Fruit fly (Drosophila melanogaster) whole organism: ENCODE results near the gene CG13893.

Experiments
- CG8478 ChIP-seq: fragments of >200 bp; optimal IDR thresholded peaks from 2 replicates; lab custom pipeline; 2018; ENCODE audit warnings: inconsistent platforms
- Dll ChIP-seq: fragments of >200 bp; optimal IDR thresholded peaks from 2 replicates; lab custom pipeline; 2017
- EcR ChIP-seq, 2 experiments: fragments of >200 bp; optimal IDR thresholded peaks; 2 replicates each; lab custom pipeline; 2017; ENCODE audit warnings: missing biosample characterization in 2 of 2, missing genetic modification characterization in 2 of 2, missing genetic modification reagents in 2 of 2
- pan ChIP-seq: fragments of >200 bp; optimal IDR thresholded peaks from 2 replicates; lab custom pipeline; 2017
- psq ChIP-seq: fragments of >200 bp; optimal IDR thresholded peaks from 2 replicates; lab custom pipeline; 2017
- usp ChIP-seq: fragments of >200 bp; optimal IDR thresholded peaks from 2 replicates; lab custom pipeline; 2017; ENCODE audit warnings: missing biosample characterization, missing genetic modification characterization, mixed read lengths

CG13893 gene

dm6 chr3L:611639-612611 lies 8.1 kb upstream of the CG13893 start:
- no peak for TF ChIP-seq CG8478 (lab: Kevin White, UChicago)

- TF ChIP-seq pan (lab: Kevin White, UChicago) (no peak), usp (GFP tag; lab: Kevin White, UChicago) (no peak), Dll (lab: Kevin White, UChicago) (no peak), psq (lab: Kevin White, UChicago) (no peak), EcR (GFP tag; optimal IDR thresholded peaks at IDR 0.05; lab: Kevin White, UChicago) (no peak), CG8478 (lab: Kevin White, UChicago) (no peak)
These were observed 7.0 kb upstream of the CG13893 start for dm6 chr3L:610765-611164.

- TF ChIP-seq Dll (lab: Kevin White, UChicago) (no peak), usp (GFP tag; lab: Kevin White, UChicago) (no peak), psq (lab: Kevin White, UChicago) (no peak), pan (lab: Kevin White, UChicago) (no peak)
These were observed 5.4 kb upstream of the CG13893 start for dm6 chr3L:609163-609562.

- TF ChIP-seq usp (GFP tag; lab: Kevin White, UChicago): no peak
- TF ChIP-seq Dll (lab: Kevin White, UChicago): no peak
- no peak for TF ChIP-seq psq (lab: Kevin White, UChicago)
- TF ChIP-seq pan (lab: Kevin White, UChicago): no peak
- no peak for TF ChIP-seq EcR (GFP tag; optimal IDR thresholded peaks at IDR 0.05; lab: Kevin White, UChicago)
- no peak for TF ChIP-seq CG8478 (lab: Kevin White, UChicago)
These were observed 4.6 kb upstream of the CG13893 start for dm6 chr3L:608362-608761.

dm6 chr3L:607551-608314 lies 3.9 kb upstream of the CG13893 start:
- TF ChIP-seq psq (lab: Kevin White, UChicago) (no peak), EcR (GFP tag; optimal IDR thresholded peaks at IDR 0.05; lab: Kevin White, UChicago) (peak; percentile 48 to 84)

- no peak for TF ChIP-seq pan (lab: Kevin White, UChicago)
- no peak for TF ChIP-seq usp (GFP tag; lab: Kevin White, UChicago)
- no peak for TF ChIP-seq psq (lab: Kevin White, UChicago)
These were observed 2.9 kb upstream of the CG13893 start, which contains the start of gene Reg-2 for dm6 chr3L:606490-607327. Reg-2 (minus strand) TSS chr3L:606569.

- TF ChIP-seq CG8478 (lab: Kevin White, UChicago) (no peak), psq (lab: Kevin White, UChicago) (no peak), EcR (GFP tag; optimal IDR thresholded peaks at IDR 0.05; lab: Kevin White, UChicago) (no peak), Dll (lab: Kevin White, UChicago) (no peak), usp (GFP tag; lab: Kevin White, UChicago) (no peak), pan (lab: Kevin White, UChicago) (no peak)
These were observed 893 bp upstream of the CG13893 start for dm6 chr3L:604701-605100.

dm6 chr3L:603188-603587 lies 620 bp downstream of the CG13893 start:
- no peak for TF ChIP-seq psq (lab: Kevin White, UChicago)
- no peak for TF ChIP-seq pan (lab: Kevin White, UChicago)
- TF ChIP-seq Dll (lab: Kevin White, UChicago): no peak
- no peak for TF ChIP-seq CG8478 (lab: Kevin White, UChicago)
- TF ChIP-seq EcR (GFP tag; optimal IDR thresholded peaks at IDR 0.05; lab: Kevin White, UChicago): no peak
- no peak for TF ChIP-seq usp (GFP tag; lab: Kevin White, UChicago)

- TF ChIP-seq EcR (GFP tag; optimal IDR thresholded peaks at IDR 0.05; lab: Kevin White, UChicago) (no peak), Dll (lab: Kevin White, UChicago) (no peak), pan (lab: Kevin White, UChicago) (no peak), psq (lab: Kevin White, UChicago) (no peak), usp (GFP tag; lab: Kevin White, UChicago) (no peak), CG8478 (lab: Kevin White, UChicago) (no peak)
These were observed 1.3 kb downstream of the CG13893 start for dm6 chr3L:602531-602930.

- no peak for TF ChIP-seq EcR (GFP tag; optimal IDR thresholded peaks at IDR 0.05; lab: Kevin White, UChicago)
- no peak for TF ChIP-seq pan (lab: Kevin White, UChicago)
- TF ChIP-seq CG8478 (lab: Kevin White, UChicago): no peak
- no peak for TF ChIP-seq psq (lab: Kevin White, UChicago)
- no peak for TF ChIP-seq Dll (lab: Kevin White, UChicago)
- no peak for TF ChIP-seq usp (GFP tag; lab: Kevin White, UChicago)
These were observed 2.2 kb downstream of the CG13893 start for dm6 chr3L:601559-602136.
